Fruit fly (Drosophila melanogaster) whole organism, embryonic: ENCODE data around the gene CG14805.

ENCODE experiments used
- Atf-2 ChIP-seq: fragments of 200-800 bp; sonication (Bioruptor generic); optimal IDR thresholded peaks from 2 replicates; lab custom pipeline; 2016; ENCODE audit warnings: missing biosample characterization, missing genetic modification characterization
- Atf3 ChIP-seq: fragments of 200-800 bp; sonication (Bioruptor generic); optimal IDR thresholded peaks from 3 replicates; lab custom pipeline; 2016; ENCODE audit warnings: missing biosample characterization, missing genetic modification characterization
- CG10267 ChIP-seq: fragments of 200-800 bp; sonication (Bioruptor generic); optimal IDR thresholded peaks from 2 replicates; lab custom pipeline; 2018; ENCODE audit warnings: missing biosample characterization, mild to moderate bottlenecking, missing genetic modification characterization, moderate library complexity
- CG11093 ChIP-seq: fragments of 200-800 bp; sonication (Bioruptor generic); IDR thresholded peaks from 3 replicates; pipeline ENCODE4 v1.3.6; 2022; ENCODE audit warnings: missing biosample characterization, missing genetic modification characterization
- CG11560 ChIP-seq: fragments of 200-800 bp; sonication (Bioruptor generic); IDR thresholded peaks from 3 replicates; pipeline ENCODE4 v1.3.6; 2022; ENCODE audit warnings: missing biosample characterization, missing genetic modification characterization
- CG12104 ChIP-seq: fragments of 200-800 bp; sonication (Bioruptor generic); optimal IDR thresholded peaks from 3 replicates; lab custom pipeline; 2016; ENCODE audit warnings: missing biosample characterization, missing genetic modification characterization
- CG12155 ChIP-seq: fragments of 200-800 bp; sonication (Bioruptor generic); optimal IDR thresholded peaks from 3 replicates; lab custom pipeline; 2016; ENCODE audit warnings: missing biosample characterization, missing genetic modification characterization
- CG13775 ChIP-seq: fragments of 200-800 bp; sonication (Bioruptor generic); optimal IDR thresholded peaks from 3 replicates; lab custom pipeline; 2017; ENCODE audit warnings: missing biosample characterization, mild to moderate bottlenecking, missing genetic modification characterization
- CG14441 ChIP-seq: fragments of 200-800 bp; sonication (Bioruptor generic); IDR thresholded peaks from 2 replicates; pipeline ENCODE4 v1.3.6; 2022; ENCODE audit warnings: missing biosample characterization, missing genetic modification characterization
- CG18619 ChIP-seq: fragments of 200-800 bp; sonication (Bioruptor generic); optimal IDR thresholded peaks from 3 replicates; lab custom pipeline; 2017; ENCODE audit warnings: missing biosample characterization, mild to moderate bottlenecking, missing genetic modification characterization
- CG2120 ChIP-seq: fragments of 200-800 bp; sonication (Bioruptor generic); optimal IDR thresholded peaks from 3 replicates; lab custom pipeline; 2016; ENCODE audit warnings: missing biosample characterization, missing genetic modification characterization
- CG3407 ChIP-seq: fragments of 200-800 bp; sonication (Bioruptor generic); optimal IDR thresholded peaks from 2 replicates; lab custom pipeline; 2018; ENCODE audit warnings: missing biosample characterization, mild to moderate bottlenecking, missing genetic modification characterization
- CG34224 ChIP-seq: fragments of 200-800 bp; sonication (Bioruptor generic); IDR thresholded peaks from 3 replicates; pipeline ENCODE4 v1.3.6; 2022; ENCODE audit warnings: missing biosample characterization, missing genetic modification characterization; ENCODE audit not compliant: partially characterized antibody
- CG4424 ChIP-seq: fragments of 200-800 bp; sonication (Bioruptor generic); optimal IDR thresholded peaks from 3 replicates; lab custom pipeline; 2016; ENCODE audit warnings: missing biosample characterization, missing genetic modification characterization
- CG4820 ChIP-seq: fragments of 200-800 bp; sonication (Bioruptor generic); optimal IDR thresholded peaks from 3 replicates; lab custom pipeline; 2016; ENCODE audit warnings: missing biosample characterization, missing genetic modification characterization
- CG7745 ChIP-seq: fragments of 200-800 bp; sonication (Bioruptor generic); optimal IDR thresholded peaks from 2 replicates; lab custom pipeline; 2018; ENCODE audit warnings: missing biosample characterization, mild to moderate bottlenecking, missing genetic modification characterization, moderate library complexity
- CoRest ChIP-seq: fragments of 200-800 bp; sonication (Bioruptor generic); optimal IDR thresholded peaks from 3 replicates; lab custom pipeline; 2018; ENCODE audit warnings: missing biosample characterization, mild to moderate bottlenecking, missing genetic modification characterization, moderate library complexity
- Doc2 ChIP-seq: fragments of 200-800 bp; sonication (Bioruptor generic); IDR thresholded peaks from 2 replicates; pipeline ENCODE4 v1.3.6; 2022; ENCODE audit warnings: missing biosample characterization, missing genetic modification characterization
- E2f1 ChIP-seq: fragments of 200-800 bp; sonication (Bioruptor generic); IDR thresholded peaks from 2 replicates; pipeline ENCODE4 v1.3.6; 2022; ENCODE audit warnings: missing biosample characterization, missing genetic modification characterization
- ERR ChIP-seq: fragments of 200-800 bp; sonication (Bioruptor generic); optimal IDR thresholded peaks from 2 replicates; lab custom pipeline; 2016; ENCODE audit warnings: missing biosample characterization, missing genetic modification characterization
- Ets65A ChIP-seq: fragments of 200-800 bp; sonication (Bioruptor generic); peaks from one replicate; lab custom pipeline; 2016; ENCODE audit warnings: missing biosample characterization, missing genetic modification characterization
- Hr3 ChIP-seq: fragments of 200-800 bp; sonication (Bioruptor generic); optimal IDR thresholded peaks from 3 replicates; lab custom pipeline; 2016; ENCODE audit warnings: missing biosample characterization, missing genetic modification characterization
- Nf-YC ChIP-seq: fragments of 200-800 bp; optimal IDR thresholded peaks from 3 replicates; lab custom pipeline; 2019; ENCODE audit warnings: missing biosample characterization, mild to moderate bottlenecking, missing genetic modification characterization, moderate library complexity
- PHDP ChIP-seq: fragments of 200-800 bp; sonication (Bioruptor generic); optimal IDR thresholded peaks from 3 replicates; lab custom pipeline; 2018; ENCODE audit warnings: missing biosample characterization, mild to moderate bottlenecking, missing genetic modification characterization, moderate library complexity
- Ravus ChIP-seq: fragments of 200-800 bp; sonication (Bioruptor generic); IDR thresholded peaks from 2 replicates; pipeline ENCODE4 v1.3.6; 2022; ENCODE audit warnings: missing biosample characterization, missing genetic modification characterization
- Six4 ChIP-seq: fragments of 200-800 bp; sonication (Bioruptor generic); optimal IDR thresholded peaks from 2 replicates; lab custom pipeline; 2016; ENCODE audit warnings: missing biosample characterization, missing genetic modification characterization
- ac ChIP-seq: fragments of 200-800 bp; sonication (Bioruptor generic); optimal IDR thresholded peaks from 3 replicates; lab custom pipeline; 2017; ENCODE audit warnings: missing biosample characterization, mild to moderate bottlenecking, missing genetic modification characterization
- bbx ChIP-seq: fragments of 200-800 bp; sonication (Bioruptor generic); IDR thresholded peaks from 2 replicates; pipeline ENCODE4 v1.3.6; 2022; ENCODE audit warnings: missing biosample characterization, missing genetic modification characterization; ENCODE audit not compliant: partially characterized antibody
- bsh ChIP-seq, 2 experiments: fragments of 200-800 bp; sonication (Bioruptor generic); optimal IDR thresholded peaks; 2 replicates each; lab custom pipeline; 2017 to 2018; ENCODE audit warnings: mild to moderate bottlenecking in 2 of 2, missing biosample characterization in 2 of 2, missing genetic modification characterization in 2 of 2, moderate library complexity in 1 of 2
- cwo ChIP-seq: fragments of 200-800 bp; sonication (Bioruptor generic); optimal IDR thresholded peaks from 3 replicates; lab custom pipeline; 2017; ENCODE audit warnings: missing biosample characterization, missing genetic modification characterization, mild to moderate bottlenecking, moderate library complexity, missing genetic modification reagents
- dimm ChIP-seq: fragments of 200-800 bp; sonication (Bioruptor generic); IDR thresholded peaks from 2 replicates; pipeline ENCODE4 v1.3.6; 2022; ENCODE audit warnings: missing biosample characterization, missing genetic modification characterization
- eve ChIP-seq, 2 experiments: fragments of >200 bp; optimal IDR thresholded peaks; 2 replicates each; lab custom pipeline; 2017; ENCODE audit warnings: missing biosample characterization in 2 of 2, missing genetic modification characterization in 2 of 2
- gsb ChIP-seq: fragments of 200-800 bp; sonication (Bioruptor generic); IDR thresholded peaks from 2 replicates; pipeline ENCODE4 v1.3.6; 2022; ENCODE audit warnings: missing biosample characterization, missing genetic modification characterization
- gt ChIP-seq: fragments of 200-800 bp; sonication (Bioruptor generic); IDR thresholded peaks from 2 replicates; pipeline ENCODE4 v1.3.6; 2022; ENCODE audit warnings: missing biosample characterization, missing genetic modification characterization
- ind ChIP-seq: fragments of 200-800 bp; sonication (Bioruptor generic); optimal IDR thresholded peaks from 3 replicates; lab custom pipeline; 2016; ENCODE audit warnings: missing biosample characterization, missing genetic modification characterization
- kni ChIP-seq: fragments of 200-800 bp; sonication (Bioruptor generic); optimal IDR thresholded peaks from 3 replicates; lab custom pipeline; 2017; ENCODE audit warnings: mild to moderate bottlenecking, missing biosample characterization, missing genetic modification reagents, missing genetic modification characterization
- lab ChIP-seq: fragments of 200-800 bp; sonication (Bioruptor generic); optimal IDR thresholded peaks from 3 replicates; lab custom pipeline; 2017; ENCODE audit warnings: missing biosample characterization, missing genetic modification characterization, mild to moderate bottlenecking, moderate library complexity, missing genetic modification reagents
- maf-S ChIP-seq: fragments of 200-800 bp; sonication (Bioruptor generic); optimal IDR thresholded peaks from 2 replicates; lab custom pipeline; 2016; ENCODE audit warnings: missing biosample characterization, missing genetic modification characterization
- nau ChIP-seq: fragments of 200-800 bp; sonication (Bioruptor generic); optimal IDR thresholded peaks from 3 replicates; lab custom pipeline; 2017; ENCODE audit warnings: missing biosample characterization, mild to moderate bottlenecking, missing genetic modification characterization, missing genetic modification reagents
- nerfin-2 ChIP-seq: fragments of 200-800 bp; sonication (Bioruptor generic); IDR thresholded peaks from 2 replicates; pipeline ENCODE4 v1.3.6; 2022; ENCODE audit warnings: missing biosample characterization, missing genetic modification characterization; ENCODE audit not compliant: partially characterized antibody
- pita ChIP-seq: fragments of 200-800 bp; sonication (Bioruptor generic); optimal IDR thresholded peaks from 2 replicates; lab custom pipeline; 2017; ENCODE audit warnings: missing biosample characterization, mild to moderate bottlenecking, missing genetic modification characterization
- slou ChIP-seq: fragments of 200-800 bp; sonication (Bioruptor generic); optimal IDR thresholded peaks from 3 replicates; lab custom pipeline; 2016; ENCODE audit warnings: missing biosample characterization, missing genetic modification characterization
- tio ChIP-seq: fragments of 200-800 bp; sonication (Bioruptor generic); optimal IDR thresholded peaks from 2 replicates; lab custom pipeline; 2017; ENCODE audit warnings: missing biosample characterization, missing genetic modification characterization, inconsistent platforms
- tna ChIP-seq: fragments of 200-800 bp; sonication (Bioruptor generic); IDR thresholded peaks from 2 replicates; pipeline ENCODE4 v1.3.6; 2022; ENCODE audit warnings: missing biosample characterization, missing genetic modification characterization; ENCODE audit not compliant: partially characterized antibody
- trh ChIP-seq: fragments of 200-800 bp; sonication (Bioruptor generic); optimal IDR thresholded peaks from 2 replicates; lab custom pipeline; 2016; ENCODE audit warnings: missing biosample characterization, missing genetic modification characterization
- vnd ChIP-seq: fragments of 200-800 bp; sonication (Bioruptor generic); IDR thresholded peaks from 3 replicates; pipeline ENCODE4 v1.3.6; 2022; ENCODE audit warnings: missing biosample characterization, missing genetic modification characterization; ENCODE audit not compliant: partially characterized antibody
- wek ChIP-seq: fragments of 200-800 bp; sonication (Bioruptor generic); optimal IDR thresholded peaks from 3 replicates; lab custom pipeline; 2018; ENCODE audit warnings: missing biosample characterization, mild to moderate bottlenecking, missing genetic modification characterization, moderate library complexity
- zen2 ChIP-seq: fragments of 200-800 bp; sonication (Bioruptor generic); IDR thresholded peaks from 3 replicates; pipeline ENCODE4 v1.3.6; 2022; ENCODE audit warnings: missing biosample characterization, missing genetic modification characterization; ENCODE audit not compliant: partially characterized antibody
- zf30C ChIP-seq: fragments of 200-800 bp; sonication (Bioruptor generic); optimal IDR thresholded peaks from 3 replicates; lab custom pipeline; 2018; ENCODE audit warnings: missing biosample characterization, mild to moderate bottlenecking, missing genetic modification characterization
- zfh1 ChIP-seq: fragments of 200-800 bp; sonication (Bioruptor generic); IDR thresholded peaks from 3 replicates; pipeline ENCODE4 v1.3.6; 2022; ENCODE audit warnings: missing biosample characterization, missing genetic modification characterization

CG14805 gene

dm6 chrX:1907727-1908264 lies 30.7 kb downstream of the CG14805 start, which contains the start of gene mip130 (continued):
- TF ChIP-seq bbx (peak; percentile 53; the same call in 1 of the 2 replicates), wek (GFP tag; lab: Kevin White, UChicago) (no peak), Ets65A (GFP tag; lab: Kevin White, UChicago) (peak; percentile 88), zen2 (GFP tag; lab: Robert Waterston, UW) (peak; percentile 61; the same call in 1 of the 3 replicates), CoRest (tag; lab: Kevin White, UChicago) (peak; percentile 64), CG12104 (GFP tag; lab: Kevin White, UChicago) (no peak), zf30C (no peak), CG11560 (tag; lab: Robert Waterston, UW) (peak; percentile 72), Doc2 (GFP tag; lab: Robert Waterston, UW) (no peak), eve (GFP tag; optimal IDR thresholded peaks at IDR 0.05; lab: Kevin White, UChicago) (no peak), slou (GFP tag; lab: Kevin White, UChicago) (no peak), ERR (GFP tag; lab: Kevin White, UChicago) (peak; percentile 16), Hr3 (GFP tag; lab: Kevin White, UChicago) (peak; percentile 52), CG4424 (GFP tag; lab: Kevin White, UChicago) (peak; percentile 35), bsh (GFP tag; optimal IDR thresholded peaks at IDR 0.05; lab: Kevin White, UChicago) (peak in 1 of 2 experiments; percentile 42), nerfin-2 (no peak), PHDP (tag; lab: Kevin White, UChicago) (peak; percentile 41), lab (peak; percentile 66), cwo (GFP tag; lab: Kevin White, UChicago) (peak; percentile 28), maf-S (no peak), tio (GFP tag; lab: Kevin White, UChicago) (no peak), Atf-2 (GFP tag; lab: Kevin White, UChicago) (no peak), CG4820 (GFP tag; lab: Kevin White, UChicago) (peak; percentile 17), Nf-YC (tag; lab: Kevin White, UChicago) (peak; percentile 47), zfh1 (GFP tag; lab: Robert Waterston, UW) (0 out of 3 replicates have a peak, but pooled peaks have one; percentile 37), CG11093 (GFP tag; lab: Robert Waterston, UW) (peak; percentile 35; the same call in 1 of the 3 replicates), Atf3 (GFP tag; lab: Kevin White, UChicago) (no peak), ac (GFP tag; lab: Kevin White, UChicago) (no peak), CG7745 (tag; lab: Kevin White, UChicago) (no peak), CG18619 (GFP tag; lab: Kevin White, UChicago) (peak; percentile 53), pita (GFP tag; lab: Kevin White, UChicago) (no peak), CG34224 (peak; percentile 81), CG10267 (tag; lab: Kevin White, UChicago) (peak; percentile 25), CG13775 (GFP tag; lab: Kevin White, UChicago) (peak; percentile 31), CG2120 (GFP tag; lab: Kevin White, UChicago) (peak; percentile 57), Ravus (GFP tag; lab: Robert Waterston, UW) (no peak), Six4 (GFP tag; lab: Kevin White, UChicago) (no peak), CG12155 (GFP tag; lab: Kevin White, UChicago) (peak; percentile 38), CG14441 (GFP tag; lab: Robert Waterston, UW) (peak; percentile 49; the same call in 1 of the 2 replicates), tna (0 out of 2 replicates have a peak, but pooled peaks have one; percentile 18), gt (GFP tag; lab: Robert Waterston, UW) (no peak), E2f1 (GFP tag; lab: Robert Waterston, UW) (peak; percentile 40; the same call in 1 of the 2 replicates), vnd (peak; percentile 67; the same call in 2 of the 3 replicates), ind (peak; percentile 57), nau (GFP tag; lab: Kevin White, UChicago) (no peak), dimm (no peak), gsb (no peak), trh (GFP tag; lab: Kevin White, UChicago) (no peak), kni (GFP tag; lab: Kevin White, UChicago) (no peak), CG3407 (no peak)
